Fruit fly (Drosophila melanogaster) whole organism, prepupa: ENCODE results near the gene Osi21.

Experiments used
- Blimp-1 ChIP-seq: fragments of 200-800 bp; sonication (Bioruptor generic); optimal IDR thresholded peaks from 3 replicates; lab custom pipeline; 2017; ENCODE audit warnings: missing biosample characterization, missing genetic modification characterization, mild to moderate bottlenecking, moderate library complexity, missing genetic modification reagents
- acj6 ChIP-seq: fragments of 200-800 bp; sonication (Bioruptor generic); optimal IDR thresholded peaks from 3 replicates; lab custom pipeline; 2016; ENCODE audit warnings: missing biosample characterization, missing genetic modification characterization
- cyc ChIP-seq: fragments of 200-800 bp; sonication (Bioruptor generic); optimal IDR thresholded peaks from 3 replicates; lab custom pipeline; 2016; ENCODE audit warnings: missing biosample characterization, missing genetic modification characterization
- dsx ChIP-seq: fragments of 200-800 bp; optimal IDR thresholded peaks from 3 replicates; lab custom pipeline; 2019; ENCODE audit warnings: missing biosample characterization, mild to moderate bottlenecking, missing genetic modification characterization, moderate library complexity; ENCODE audit not compliant: poor library complexity, severe bottlenecking
- fkh ChIP-seq: fragments of 200-800 bp; sonication (Bioruptor generic); optimal IDR thresholded peaks from 3 replicates; lab custom pipeline; 2017; ENCODE audit warnings: missing biosample characterization, mild to moderate bottlenecking, missing genetic modification characterization, moderate library complexity
- lz ChIP-seq: fragments of 200-800 bp; sonication (Bioruptor generic); optimal IDR thresholded peaks from 3 replicates; lab custom pipeline; 2016; ENCODE audit warnings: missing biosample characterization, missing genetic modification characterization
- ss ChIP-seq, 2 experiments: fragments of 200-800 bp; sonication (Bioruptor generic); optimal IDR thresholded peaks; 2 replicates in 1 of 2; 3 replicates in 1 of 2; lab custom pipeline; 2017 to 2018; ENCODE audit warnings: mild to moderate bottlenecking in 2 of 2, missing biosample characterization in 2 of 2, missing genetic modification characterization in 2 of 2, moderate library complexity in 1 of 2
- topi ChIP-seq: fragments of 200-800 bp; sonication (Bioruptor generic); optimal IDR thresholded peaks from 3 replicates; lab custom pipeline; 2016; ENCODE audit warnings: missing biosample characterization, missing genetic modification characterization

DNA sequence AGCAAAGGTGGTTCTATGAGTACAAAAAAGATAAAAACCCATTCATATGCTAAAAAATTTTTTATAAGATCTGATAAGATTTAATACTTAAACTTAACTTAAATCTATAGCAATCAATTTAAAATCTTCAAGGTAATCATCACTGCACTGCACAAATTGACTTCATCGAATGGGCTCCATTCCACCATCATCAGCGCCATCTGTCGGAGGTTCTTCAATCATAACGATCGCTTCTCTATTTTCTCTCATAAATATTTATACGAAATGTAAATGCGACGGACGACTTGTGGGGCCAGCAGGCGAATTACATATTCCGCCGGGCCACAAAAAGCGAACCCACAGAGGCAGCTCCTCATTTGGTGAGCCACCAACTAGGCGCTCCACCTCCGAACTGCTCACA lies 33.0 kb upstream of the Osi21 start:
- no peak for TF ChIP-seq lz (GFP tag; lab: Kevin White, UChicago)
- no peak for TF ChIP-seq cyc (GFP tag; lab: Kevin White, UChicago)
- TF ChIP-seq Blimp-1 (GFP tag; lab: Kevin White, UChicago), result no peak
- no peak for TF ChIP-seq topi (GFP tag; lab: Kevin White, UChicago)
- TF ChIP-seq dsx (GFP tag; lab: Kevin White, UChicago), result no peak
- TF ChIP-seq acj6 (GFP tag; lab: Kevin White, UChicago), result no peak
- no peak for TF ChIP-seq fkh (GFP tag; lab: Kevin White, UChicago)
- no peak for TF ChIP-seq ss (GFP tag; optimal IDR thresholded peaks at IDR 0.05; lab: Kevin White, UChicago)
